Fruit fly (Drosophila melanogaster): ENCODE measurements around the gene CG15570.

dm6 chrX:4265797-4266196, 47.8 kb downstream of the CG15570 start, which contains the start of gene CG12691:
- TF ChIP-seq cic (GFP tag; optimal IDR thresholded peaks at IDR 0.05) (no peak), ovo (GFP tag; optimal IDR thresholded peaks at IDR 0.05) (no peak), kay (GFP tag; ENCODE audit: borderline replicate concordance) (no peak), Mnt (GFP tag; optimal IDR thresholded peaks at IDR 0.05) (no peak), CG12768 (GFP tag; optimal IDR thresholded peaks at IDR 0.05) (no peak)
